Worm (Caenorhabditis elegans) whole organism, L4 larva: ENCODE measurements around the gene R11G1.11.

Source experiments
- Y75B8A.6 ChIP-seq: fragments of 200-800 bp; sonication (Bioruptor generic); IDR thresholded peaks from 2 replicates; pipeline ENCODE4 v1.3.6; 2022; ENCODE audit warnings: missing genetic modification reagents, missing genetic modification characterization, missing compliant biosample characterization
- arid-1 ChIP-seq: fragments of 200-800 bp; sonication (Bioruptor generic); conservative IDR thresholded peaks from 2 replicates; pipeline ENCODE4 v1.3.6; 2022; ENCODE audit warnings: missing genetic modification reagents, missing genetic modification characterization, missing compliant biosample characterization
- daf-12 ChIP-seq: fragments of 150-350 bp; optimal IDR thresholded peaks from 2 replicates; lab custom pipeline; 2014; ENCODE audit warnings: missing biosample characterization, missing genetic modification reagents, missing genetic modification characterization
- dmd-9 ChIP-seq: fragments of 200-800 bp; sonication (Bioruptor generic); IDR thresholded peaks from 2 replicates; pipeline ENCODE4 v1.3.6; 2022; ENCODE audit warnings: missing genetic modification reagents, missing genetic modification characterization, missing compliant biosample characterization
- hif-1 ChIP-seq, 2 experiments: sonication (generic microtip); optimal IDR thresholded peaks; 2 replicates each; lab custom pipeline; 2016 to 2017; ENCODE audit warnings: missing compliant biosample characterization in 2 of 2, missing genetic modification characterization in 2 of 2, missing genetic modification reagents in 2 of 2, missing genotype in 2 of 2, mild to moderate bottlenecking in 1 of 2
- lsy-2 ChIP-seq, 2 experiments: fragments of 150-350 bp in 1 of 2; sonication (generic microtip) in 1 of 2; optimal IDR thresholded peaks; 2 replicates each; lab custom pipeline; 2014 to 2017; ENCODE audit warnings: missing biosample characterization in 2 of 2, missing genetic modification characterization in 2 of 2
- nhr-11 ChIP-seq: fragments of 150-350 bp; optimal IDR thresholded peaks from 2 replicates; lab custom pipeline; 2014; ENCODE audit warnings: missing biosample characterization, missing genetic modification characterization
- tra-1 ChIP-seq: fragments of 200-800 bp; sonication (Bioruptor generic); IDR thresholded peaks from 2 replicates; pipeline ENCODE4 v1.3.6; 2022; ENCODE audit warnings: missing genetic modification reagents, missing genetic modification characterization, missing compliant biosample characterization

ce11 chrX:3680544-3681214, 26.0 kb downstream of the R11G1.11 start, which contains the start of gene tsp-17:
- TF ChIP-seq arid-1 (GFP tag; lab: Robert Waterston, UW) = no peak
- TF ChIP-seq nhr-11 = no peak
- TF ChIP-seq hif-1 (tag; optimal IDR thresholded peaks at IDR 0.05; lab: Kevin White, UChicago) = no peak
- no peak for TF ChIP-seq daf-12 (tag; lab: Kevin White, UChicago)
- no peak for TF ChIP-seq lsy-2 (tag; optimal IDR thresholded peaks at IDR 0.05; lab: Kevin White, UChicago)
- TF ChIP-seq Y75B8A.6 (GFP tag; lab: Robert Waterston, UW) = no peak
- no peak for TF ChIP-seq tra-1
- no peak for TF ChIP-seq dmd-9 (GFP tag; lab: Robert Waterston, UW)
